Worm (Caenorhabditis elegans) whole organism, mixed stage, embryonic: ENCODE data around the gene aagr-2.

Experiments
- M03D4.4 ChIP-seq: sonication (generic microtip); optimal IDR thresholded peaks from 2 replicates; lab custom pipeline; 2017; ENCODE audit warnings: mild to moderate bottlenecking, missing genetic modification characterization, missing compliant biosample characterization
- bed-3 ChIP-seq: fragments of 200-800 bp; sonication (Bioruptor generic); optimal IDR thresholded peaks from 3 replicates; lab custom pipeline; 2018; ENCODE audit warnings: mild to moderate bottlenecking, missing genetic modification characterization, moderate library complexity, missing compliant biosample characterization
- blmp-1 ChIP-seq: fragments of 150-350 bp; optimal IDR thresholded peaks from 2 replicates; lab custom pipeline; 2014; ENCODE audit warnings: missing biosample characterization, missing genetic modification characterization
- ceh-39 ChIP-seq: fragments of 150-350 bp; optimal IDR thresholded peaks from 2 replicates; lab custom pipeline; 2014; ENCODE audit warnings: missing biosample characterization, missing genetic modification characterization
- ceh-43 ChIP-seq: fragments of 200-800 bp; sonication (Bioruptor generic); optimal IDR thresholded peaks from 2 replicates; lab custom pipeline; 2018; ENCODE audit warnings: mild to moderate bottlenecking, missing genetic modification characterization, moderate library complexity, missing compliant biosample characterization
- ceh-83 ChIP-seq: fragments of 200-800 bp; sonication (Bioruptor generic); optimal IDR thresholded peaks from 2 replicates; lab custom pipeline; 2018; ENCODE audit warnings: mild to moderate bottlenecking, missing genetic modification characterization, missing compliant biosample characterization
- ces-1 ChIP-seq: fragments of 150-350 bp; optimal IDR thresholded peaks from 2 replicates; lab custom pipeline; 2014; ENCODE audit warnings: missing biosample characterization, missing genetic modification reagents, missing genetic modification characterization
- cnd-1 ChIP-seq: fragments of 200-800 bp; sonication (Bioruptor generic); optimal IDR thresholded peaks from 2 replicates; lab custom pipeline; 2018; ENCODE audit warnings: mild to moderate bottlenecking, missing genetic modification characterization, missing compliant biosample characterization
- drap-1 ChIP-seq: fragments of 200-800 bp; sonication (Bioruptor generic); optimal IDR thresholded peaks from 3 replicates; lab custom pipeline; 2018; ENCODE audit warnings: mild to moderate bottlenecking, missing genetic modification characterization, missing compliant biosample characterization
- elt-1 ChIP-seq: sonication (generic microtip); optimal IDR thresholded peaks from 2 replicates; lab custom pipeline; 2017; ENCODE audit warnings: missing genetic modification characterization, mild to moderate bottlenecking, missing compliant biosample characterization, antibody characterized with exemption, moderate library complexity, borderline replicate concordance; ENCODE audit not compliant: insufficient read depth
- elt-3 ChIP-seq: fragments of 150-350 bp; optimal IDR thresholded peaks from 2 replicates; lab custom pipeline; 2014; ENCODE audit warnings: missing biosample characterization, missing genetic modification characterization
- flh-1 ChIP-seq: fragments of 200-800 bp; sonication (Bioruptor generic); optimal IDR thresholded peaks from 2 replicates; lab custom pipeline; 2018; ENCODE audit warnings: mild to moderate bottlenecking, missing genetic modification characterization, moderate library complexity, missing compliant biosample characterization
- ham-2 ChIP-seq: fragments of 200-800 bp; sonication (Bioruptor generic); optimal IDR thresholded peaks from 2 replicates; lab custom pipeline; 2018; ENCODE audit warnings: mild to moderate bottlenecking, missing genetic modification characterization, missing compliant biosample characterization
- hlh-1 ChIP-seq: fragments of 150-350 bp; optimal IDR thresholded peaks from 2 replicates; lab custom pipeline; 2014; ENCODE audit warnings: missing biosample characterization, missing genetic modification reagents, missing genetic modification characterization
- lin-13 ChIP-seq: fragments of 150-350 bp; optimal IDR thresholded peaks from 2 replicates; lab custom pipeline; 2014; ENCODE audit warnings: missing biosample characterization, missing genetic modification characterization
- lin-32 ChIP-seq: fragments of 200-800 bp; sonication (Bioruptor generic); optimal IDR thresholded peaks from 2 replicates; lab custom pipeline; 2018; ENCODE audit warnings: mild to moderate bottlenecking, missing genetic modification characterization, missing compliant biosample characterization
- lsy-2 ChIP-seq: fragments of 150-350 bp; optimal IDR thresholded peaks from 2 replicates; lab custom pipeline; 2014; ENCODE audit warnings: missing biosample characterization, missing genetic modification characterization
- mab-5 ChIP-seq: fragments of 150-350 bp; optimal IDR thresholded peaks from 2 replicates; lab custom pipeline; 2014; ENCODE audit warnings: missing biosample characterization, missing genetic modification characterization
- mep-1 ChIP-seq: fragments of 150-350 bp; optimal IDR thresholded peaks from 2 replicates; lab custom pipeline; 2017; ENCODE audit warnings: missing biosample characterization, missing genetic modification reagents, missing genetic modification characterization, inconsistent platforms
- mls-2 ChIP-seq: sonication (generic microtip); optimal IDR thresholded peaks from 2 replicates; lab custom pipeline; 2016; ENCODE audit warnings: mild to moderate bottlenecking, missing genetic modification characterization, moderate library complexity, missing compliant biosample characterization
- nhr-12 ChIP-seq: fragments of 150-350 bp; optimal IDR thresholded peaks from 2 replicates; lab custom pipeline; 2014; ENCODE audit warnings: missing biosample characterization, missing genetic modification characterization
- nhr-2 ChIP-seq: fragments of 150-350 bp; optimal IDR thresholded peaks from 2 replicates; lab custom pipeline; 2014; ENCODE audit warnings: missing biosample characterization, missing genetic modification characterization
- nhr-237 ChIP-seq: fragments of 150-350 bp; optimal IDR thresholded peaks from 2 replicates; lab custom pipeline; 2014; ENCODE audit warnings: missing biosample characterization, missing genetic modification characterization
- nhr-28 ChIP-seq: fragments of 150-350 bp; optimal IDR thresholded peaks from 2 replicates; lab custom pipeline; 2014; ENCODE audit warnings: missing biosample characterization, missing genetic modification characterization
- nhr-76 ChIP-seq: sonication (generic microtip); optimal IDR thresholded peaks from 2 replicates; lab custom pipeline; 2017; ENCODE audit warnings: missing biosample characterization, missing genetic modification characterization
- pha-4 ChIP-seq: fragments of 150-350 bp; optimal IDR thresholded peaks from 2 replicates; lab custom pipeline; 2018; ENCODE audit warnings: missing biosample characterization, missing genetic modification reagents, missing genetic modification characterization
- sem-2 ChIP-seq: fragments of 200-800 bp; sonication (Bioruptor generic); optimal IDR thresholded peaks from 2 replicates; lab custom pipeline; 2018; ENCODE audit warnings: mild to moderate bottlenecking, missing genetic modification characterization, missing compliant biosample characterization
- snpc-4 ChIP-seq: fragments of 150-350 bp; optimal IDR thresholded peaks from 2 replicates; lab custom pipeline; 2014; ENCODE audit warnings: missing biosample characterization, missing genetic modification characterization
- sptf-1 ChIP-seq: sonication (generic microtip); optimal IDR thresholded peaks from 2 replicates; lab custom pipeline; 2017; ENCODE audit warnings: mild to moderate bottlenecking, missing genetic modification characterization, moderate library complexity, missing compliant biosample characterization
- tbx-8 ChIP-seq: fragments of 200-800 bp; sonication (Bioruptor generic); optimal IDR thresholded peaks from 2 replicates; lab custom pipeline; 2018; ENCODE audit warnings: mild to moderate bottlenecking, missing genetic modification characterization, moderate library complexity, missing compliant biosample characterization
- unc-120 ChIP-seq: sonication (generic microtip); optimal IDR thresholded peaks from 2 replicates; lab custom pipeline; 2017; ENCODE audit warnings: missing genetic modification characterization, missing compliant biosample characterization; ENCODE audit not compliant: poor library complexity, severe bottlenecking
- zip-8 ChIP-seq: fragments of 150-350 bp; optimal IDR thresholded peaks from 2 replicates; lab custom pipeline; 2014; ENCODE audit warnings: missing biosample characterization, missing genetic modification characterization

Gene aagr-2

DNA sequence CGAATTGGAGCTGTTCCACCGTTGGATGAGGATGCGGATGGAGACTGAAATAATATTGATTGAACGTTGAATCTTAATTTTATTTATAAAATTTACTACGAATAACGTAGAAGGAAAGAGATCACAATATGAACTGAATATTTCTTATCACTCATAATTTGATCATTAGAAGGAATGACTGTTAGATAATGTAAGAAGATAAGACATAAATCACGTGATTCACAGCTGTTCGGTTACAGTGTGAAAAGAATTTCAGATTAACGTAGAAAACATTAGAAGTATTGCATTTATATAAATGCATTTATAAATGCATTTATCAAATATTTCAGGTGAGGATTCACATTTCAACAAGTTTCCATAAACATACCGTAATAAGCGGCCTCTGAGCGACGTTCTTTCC, 17.8 kb upstream of the aagr-2 start:
- no peak for TF ChIP-seq elt-3
- no peak for TF ChIP-seq nhr-28 (tag; lab: Kevin White, UChicago)
- TF ChIP-seq drap-1 (GFP tag; lab: Kevin White, UChicago) = no peak
- TF ChIP-seq, all 35 proteins: peak for 0

DNA sequence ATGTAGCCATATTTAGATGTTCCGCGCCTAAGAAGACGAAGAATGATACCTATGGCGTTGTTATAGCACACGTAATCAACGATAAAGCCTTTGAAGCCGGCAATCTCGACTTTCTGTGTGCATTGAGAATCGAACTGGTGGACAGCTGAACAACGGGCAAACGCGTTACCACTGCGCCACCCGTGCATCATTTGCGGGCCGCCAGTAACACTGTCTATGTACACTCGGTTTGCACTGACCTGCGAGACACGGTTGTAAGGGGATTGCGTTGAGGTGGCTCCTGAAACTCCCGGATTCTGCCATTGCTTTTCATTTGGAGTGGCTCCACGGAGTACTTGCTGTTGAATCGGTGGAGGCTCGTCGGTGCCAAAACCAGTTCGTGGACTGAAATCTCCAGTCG, 17.3 kb upstream of the aagr-2 start:
- TF ChIP-seq ceh-43 (peak; percentile 72), zip-8 (tag; lab: Kevin White, UChicago) (no peak), nhr-76 (peak; percentile 25), ham-2 (GFP tag; lab: Kevin White, UChicago) (peak; percentile 90), bed-3 (GFP tag; lab: Kevin White, UChicago) (peak; percentile 58), nhr-2 (tag; lab: Kevin White, UChicago) (no peak), pha-4 (tag; lab: Kevin White, UChicago) (peak; percentile 24), nhr-12 (tag; lab: Kevin White, UChicago) (no peak), ceh-83 (GFP tag; lab: Kevin White, UChicago) (peak; percentile 90), ceh-39 (tag; lab: Kevin White, UChicago) (no peak), cnd-1 (tag; lab: Kevin White, UChicago) (peak; percentile 92), sem-2 (peak; percentile 75), lin-32 (peak; percentile 64), drap-1 (GFP tag; lab: Kevin White, UChicago) (peak; percentile 86), sptf-1 (tag; lab: Kevin White, UChicago) (peak; percentile 90), lin-13 (tag; lab: Kevin White, UChicago) (peak; percentile 57), flh-1 (peak; percentile 40), M03D4.4 (tag; lab: Kevin White, UChicago) (peak; percentile 84), unc-120 (peak; percentile 64), ces-1 (GFP tag; lab: Kevin White, UChicago) (no peak), mls-2 (tag; lab: Kevin White, UChicago) (peak; percentile 88)

DNA sequence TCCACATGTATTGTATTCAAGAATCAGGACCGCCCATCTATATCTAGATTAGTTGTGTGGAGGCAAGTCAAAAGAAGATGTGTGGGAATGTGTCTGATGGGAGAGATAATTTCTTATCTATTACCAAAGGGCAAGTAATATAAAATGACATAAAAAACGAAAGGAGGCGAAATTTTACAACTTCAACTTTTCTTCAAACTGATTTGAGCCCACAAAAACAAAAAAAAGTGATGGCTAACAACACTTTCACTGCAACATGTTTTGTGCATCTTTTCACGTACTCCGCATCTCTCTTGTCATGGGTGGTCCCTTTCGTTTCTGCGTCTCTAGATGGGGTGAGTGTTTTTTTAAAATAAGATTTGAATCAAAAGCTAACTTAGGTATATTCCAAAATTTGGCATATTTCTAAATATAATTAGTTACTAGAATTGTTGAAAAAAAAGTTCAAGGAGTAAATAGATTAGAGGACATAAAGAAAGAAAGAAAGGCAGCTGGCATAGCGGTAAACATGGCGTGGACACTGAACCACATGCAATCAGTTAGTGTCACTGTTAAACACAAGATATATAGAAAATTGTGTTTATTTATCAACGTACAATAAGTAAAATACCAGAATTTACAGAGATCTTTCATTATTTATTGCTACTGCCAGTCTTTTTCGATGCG, 16.6 kb upstream of the aagr-2 start, which contains the start of gene ZK546.19:
ZK546.19 (plus strand) TSS at position 186 of the 666 bp plus-strand sequence.
- TF ChIP-seq ceh-83 (GFP tag; lab: Kevin White, UChicago) (no peak), mep-1 (no peak), elt-1 (tag; lab: Kevin White, UChicago) (peak; percentile 98), mls-2 (tag; lab: Kevin White, UChicago) (no peak), unc-120 (no peak), ces-1 (GFP tag; lab: Kevin White, UChicago) (peak; percentile 30), ham-2 (GFP tag; lab: Kevin White, UChicago) (no peak), lsy-2 (tag; lab: Kevin White, UChicago) (no peak), snpc-4 (tag; lab: Kevin White, UChicago) (no peak), sem-2 (no peak), cnd-1 (tag; lab: Kevin White, UChicago) (no peak), nhr-28 (tag; lab: Kevin White, UChicago) (no peak), ceh-39 (tag; lab: Kevin White, UChicago) (no peak), lin-32 (no peak)
- TF ChIP-seq, all 35 proteins: peak for 2

DNA sequence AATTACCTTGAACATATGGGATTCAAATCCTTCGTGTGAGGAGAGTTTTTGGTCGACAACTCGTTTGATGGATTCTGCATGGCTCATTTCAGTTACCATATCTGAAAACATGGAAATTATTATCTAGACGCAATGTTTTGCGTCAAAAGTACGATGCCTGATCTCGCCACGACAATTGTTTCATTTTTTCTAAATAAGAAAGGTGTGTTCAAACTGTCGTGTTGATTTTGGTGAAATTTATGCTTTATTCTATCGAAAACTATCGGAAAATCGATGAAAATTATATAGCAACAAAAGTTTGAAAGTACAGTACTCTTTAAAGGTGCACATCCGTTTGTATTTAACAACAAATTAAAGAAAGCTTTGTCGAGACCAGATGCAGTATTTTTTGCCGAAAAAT, 16.0 kb upstream of the aagr-2 start, which contains the start of gene cblc-1:
cblc-1 (minus strand) TSS at position 101 of the 400 bp plus-strand sequence.
- no peak for TF ChIP-seq bed-3 (GFP tag; lab: Kevin White, UChicago)
- no peak for TF ChIP-seq mls-2 (tag; lab: Kevin White, UChicago)
- no peak for TF ChIP-seq tbx-8 (GFP tag; lab: Kevin White, UChicago)
- no peak for TF ChIP-seq ceh-43
- no peak for TF ChIP-seq zip-8 (tag; lab: Kevin White, UChicago)
- TF ChIP-seq sem-2 = no peak
- no peak for TF ChIP-seq nhr-76
- TF ChIP-seq lsy-2 (tag; lab: Kevin White, UChicago) = no peak
- TF ChIP-seq pha-4 (tag; lab: Kevin White, UChicago) = no peak
- no peak for TF ChIP-seq ceh-39 (tag; lab: Kevin White, UChicago)

DNA sequence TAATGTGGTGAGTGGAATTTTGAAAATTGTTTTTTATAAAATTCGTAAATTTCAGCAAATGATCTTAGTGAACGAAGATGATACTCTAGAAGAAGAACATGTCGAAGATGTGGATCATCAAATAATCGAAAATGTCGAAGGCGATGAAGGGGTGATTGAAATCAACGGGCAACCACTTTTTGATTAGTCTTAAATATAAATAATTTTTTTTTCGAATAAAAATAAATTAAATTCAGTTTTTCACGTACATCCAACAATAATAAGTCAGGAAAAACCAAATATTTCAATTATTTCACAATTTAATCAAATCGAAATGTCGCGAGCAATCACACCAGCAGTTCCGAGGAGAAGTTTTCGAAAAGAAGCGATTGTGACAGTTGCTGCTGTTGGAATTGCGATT, 12.7 kb upstream of the aagr-2 start, which contains the start of gene ZK546.4:
ZK546.4 (plus strand) TSS at position 301 of the 400 bp plus-strand sequence.
- TF ChIP-seq nhr-237 (tag; lab: Kevin White, UChicago) (no peak), mep-1 (no peak), elt-1 (tag; lab: Kevin White, UChicago) (no peak), drap-1 (GFP tag; lab: Kevin White, UChicago) (no peak), blmp-1 (tag; lab: Kevin White, UChicago) (no peak), hlh-1 (no peak), ces-1 (GFP tag; lab: Kevin White, UChicago) (no peak), sptf-1 (tag; lab: Kevin White, UChicago) (no peak), mls-2 (tag; lab: Kevin White, UChicago) (no peak), pha-4 (tag; lab: Kevin White, UChicago) (no peak), nhr-28 (tag; lab: Kevin White, UChicago) (no peak), mab-5 (tag; lab: Kevin White, UChicago) (no peak), M03D4.4 (tag; lab: Kevin White, UChicago) (no peak), cnd-1 (tag; lab: Kevin White, UChicago) (no peak), sem-2 (no peak), lsy-2 (tag; lab: Kevin White, UChicago) (no peak)
